Fruit fly (Drosophila melanogaster): ENCODE results near the gene CG7655.

Gene CG7655

DNA sequence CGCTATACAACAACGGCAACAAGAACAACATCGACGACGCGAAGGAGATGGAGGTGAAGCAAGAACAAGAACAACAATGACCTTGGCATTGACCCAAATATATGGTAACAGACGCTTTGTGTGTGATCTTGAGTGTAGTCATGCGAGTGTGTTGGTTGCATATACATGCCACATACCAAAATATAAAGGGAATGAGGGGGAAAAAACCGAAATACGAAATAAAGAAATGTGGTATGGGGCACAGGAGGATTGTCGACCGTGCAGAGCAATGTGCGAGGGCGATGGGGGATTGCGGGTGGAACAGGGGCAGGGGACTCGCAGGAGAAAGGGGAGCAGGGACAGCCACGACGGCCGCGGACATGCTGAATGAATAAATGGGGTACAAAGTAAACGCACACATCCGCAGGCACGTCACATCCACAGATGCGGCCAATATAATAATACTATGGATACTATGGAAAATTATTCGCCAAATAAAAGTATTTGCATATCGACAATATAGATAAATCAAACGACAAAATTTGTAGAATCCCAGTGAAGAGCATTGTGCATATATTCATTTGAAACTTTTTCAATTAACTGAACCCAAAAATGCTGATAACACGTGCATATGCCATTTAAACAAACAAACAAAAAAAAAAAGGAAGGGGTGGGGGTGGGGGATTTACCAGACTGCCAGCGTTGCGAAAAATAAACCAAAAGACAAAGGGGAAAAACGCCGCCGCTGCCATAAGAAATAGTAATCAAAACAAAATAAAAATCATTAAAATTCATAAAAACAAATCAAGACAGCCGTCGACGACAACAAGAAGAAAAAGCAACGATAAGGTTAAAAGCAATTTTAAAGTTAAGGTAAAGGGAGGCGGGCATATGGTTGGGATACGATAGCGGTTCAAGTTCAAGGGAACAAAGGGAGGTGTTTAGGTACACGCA, 23.7 kb downstream of the CG7655 start:
- TF ChIP-seq Crg-1 (GFP tag; optimal IDR thresholded peaks at IDR 0.05) = no peak
- peak; percentile 53 for TF ChIP-seq Mnt (GFP tag; optimal IDR thresholded peaks at IDR 0.05)
- peak; percentile 11 for TF ChIP-seq pad (GFP tag; optimal IDR thresholded peaks at IDR 0.05)
- TF ChIP-seq tj (GFP tag; optimal IDR thresholded peaks at IDR 0.05) = peak; percentile 98

DNA sequence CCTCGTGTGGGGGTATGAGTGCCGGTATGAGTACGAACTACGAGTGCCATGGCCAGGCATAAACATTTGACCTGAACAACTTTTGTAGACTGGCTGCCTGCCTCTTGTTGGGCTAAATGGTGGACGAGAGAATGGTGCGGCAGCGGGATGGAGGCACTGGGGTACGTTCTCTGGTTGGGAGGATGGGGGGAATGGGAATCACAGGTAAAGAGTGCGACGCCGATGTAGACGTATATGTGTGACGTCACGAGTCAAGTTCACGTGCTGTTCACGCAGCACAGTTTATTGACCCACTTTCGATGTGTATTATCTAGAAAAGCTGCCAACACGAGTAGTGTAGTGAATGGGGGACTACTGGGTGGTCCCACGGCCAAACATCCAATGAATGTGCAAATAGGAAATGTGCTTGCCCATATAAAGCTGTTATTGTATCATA, 24.5 kb downstream of the CG7655 start:
- TF ChIP-seq CG5204 (GFP tag; optimal IDR thresholded peaks at IDR 0.05) = no peak
- TF ChIP-seq cic (GFP tag; optimal IDR thresholded peaks at IDR 0.05) = peak; percentile 64

DNA sequence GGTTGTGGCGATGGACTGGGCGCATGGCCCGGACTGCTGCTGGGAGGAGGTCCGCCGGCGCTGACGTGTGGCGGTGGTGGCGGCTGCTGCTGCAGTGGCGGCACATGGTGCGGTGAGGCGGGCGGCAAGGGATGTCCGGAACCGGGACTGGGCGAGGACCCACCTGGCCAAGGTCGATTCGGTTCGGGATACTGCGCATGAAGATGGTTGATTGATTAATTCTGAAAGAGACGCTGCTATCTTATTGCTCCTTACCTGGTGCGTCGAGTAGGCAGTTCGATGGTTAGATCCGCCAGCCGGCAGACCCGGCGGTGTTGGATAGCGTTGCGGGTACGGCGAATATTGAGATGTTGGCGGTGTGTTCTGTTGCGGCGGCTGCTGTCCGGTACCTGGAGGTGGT, 25.3 kb downstream of the CG7655 start:
- no peak for TF ChIP-seq ovo (GFP tag; optimal IDR thresholded peaks at IDR 0.05)
- TF ChIP-seq kay (GFP tag; ENCODE audit: borderline replicate concordance) = no peak
- no peak for TF ChIP-seq Clk (GFP tag; optimal IDR thresholded peaks at IDR 0.05)
- TF ChIP-seq Crg-1 (GFP tag; optimal IDR thresholded peaks at IDR 0.05) = no peak
- TF ChIP-seq tj (GFP tag; optimal IDR thresholded peaks at IDR 0.05) = no peak
- TF ChIP-seq pad (GFP tag; optimal IDR thresholded peaks at IDR 0.05) = no peak

DNA sequence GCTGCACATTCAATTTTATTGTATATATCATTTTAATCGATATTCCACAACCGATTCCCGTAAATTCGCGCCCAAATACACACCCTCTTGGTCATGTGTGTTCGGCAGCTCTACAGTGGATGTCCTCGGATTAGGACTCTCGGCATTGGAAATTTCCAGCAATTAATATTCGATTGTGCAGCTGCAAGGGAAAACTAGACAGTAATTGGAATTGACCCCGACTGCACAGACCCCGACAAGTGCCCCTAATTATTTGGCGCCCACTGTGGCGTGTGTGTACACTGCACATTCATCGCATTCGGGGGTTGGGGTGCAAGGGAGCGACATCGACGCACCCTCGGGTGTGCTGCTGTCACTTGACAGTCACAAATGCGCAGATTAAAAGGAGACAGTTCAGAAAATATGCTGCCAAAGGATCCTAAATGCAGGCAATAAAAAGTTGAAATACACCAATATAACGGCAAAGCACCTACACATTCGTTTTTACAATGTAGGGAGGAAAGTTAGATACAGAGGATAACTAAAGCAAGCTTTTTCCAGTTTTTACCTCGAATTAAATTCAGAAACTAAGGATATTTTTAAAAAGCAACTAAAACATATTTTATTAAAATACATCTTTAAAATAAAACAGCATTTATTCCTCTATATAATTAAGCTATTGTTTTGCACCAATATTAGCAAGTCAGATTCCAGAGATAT, 26.5 kb downstream of the CG7655 start:
- no peak for TF ChIP-seq CG7045 (GFP tag; optimal IDR thresholded peaks at IDR 0.05)
- no peak for TF ChIP-seq Clk (GFP tag; optimal IDR thresholded peaks at IDR 0.05)
- TF ChIP-seq cnc (optimal IDR thresholded peaks at IDR 0.05) = no peak
- no peak for TF ChIP-seq CG12768 (GFP tag; optimal IDR thresholded peaks at IDR 0.05)
- no peak for TF ChIP-seq tj (GFP tag; optimal IDR thresholded peaks at IDR 0.05)
- TF ChIP-seq toe (GFP tag; optimal IDR thresholded peaks at IDR 0.05) = no peak
- no peak for TF ChIP-seq ovo (GFP tag; optimal IDR thresholded peaks at IDR 0.05)
- TF ChIP-seq CG11617 (GFP tag; optimal IDR thresholded peaks at IDR 0.05) = no peak
- no peak for TF ChIP-seq pad (GFP tag; optimal IDR thresholded peaks at IDR 0.05)
- no peak for TF ChIP-seq CG14711 (tag; optimal IDR thresholded peaks at IDR 0.05)
- no peak for TF ChIP-seq CG33017 (tag; optimal IDR thresholded peaks at IDR 0.05)
- no peak for TF ChIP-seq CG7101 (tag; optimal IDR thresholded peaks at IDR 0.05)
- TF ChIP-seq bab1 (GFP tag; optimal IDR thresholded peaks at IDR 0.05) = no peak
- no peak for TF ChIP-seq cic (GFP tag; optimal IDR thresholded peaks at IDR 0.05)

DNA sequence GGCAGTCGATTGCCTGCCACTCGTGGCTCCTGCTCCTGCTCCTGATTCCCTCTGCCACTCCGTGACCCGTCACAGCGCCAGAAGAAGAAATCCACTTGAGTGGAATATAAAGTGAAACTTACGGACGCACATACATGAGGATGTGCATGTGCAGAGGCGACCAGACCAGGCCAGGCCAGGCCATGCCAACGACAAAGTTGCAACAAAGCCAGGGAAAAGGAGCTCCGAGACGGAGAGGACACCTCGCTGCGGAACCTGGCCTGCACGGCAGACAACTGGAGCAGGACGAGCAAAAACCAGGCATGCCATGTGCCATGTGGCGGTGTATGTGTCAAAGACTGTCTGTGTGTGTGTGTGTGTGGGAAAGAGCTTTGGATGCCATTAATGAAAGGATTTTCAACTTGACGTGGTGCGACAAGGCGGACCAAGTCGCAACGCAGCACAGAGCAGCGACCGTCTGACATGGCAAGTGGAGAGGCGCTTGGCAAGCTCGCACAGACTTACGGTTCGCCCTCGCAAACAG, 27.2 kb downstream of the CG7655 start:
- TF ChIP-seq CG7101 (tag; optimal IDR thresholded peaks at IDR 0.05) = no peak
- no peak for TF ChIP-seq Mnt (GFP tag; optimal IDR thresholded peaks at IDR 0.05)
- no peak for TF ChIP-seq CG33017 (tag; optimal IDR thresholded peaks at IDR 0.05)
- no peak for TF ChIP-seq CG14711 (tag; optimal IDR thresholded peaks at IDR 0.05)
- TF ChIP-seq Hr96 (GFP tag; optimal IDR thresholded peaks at IDR 0.05) = no peak
- TF ChIP-seq tj (GFP tag; optimal IDR thresholded peaks at IDR 0.05) = no peak
- no peak for TF ChIP-seq CG7045 (GFP tag; optimal IDR thresholded peaks at IDR 0.05)
- TF ChIP-seq cnc (optimal IDR thresholded peaks at IDR 0.05) = no peak
- TF ChIP-seq CG11617 (GFP tag; optimal IDR thresholded peaks at IDR 0.05) = no peak

DNA sequence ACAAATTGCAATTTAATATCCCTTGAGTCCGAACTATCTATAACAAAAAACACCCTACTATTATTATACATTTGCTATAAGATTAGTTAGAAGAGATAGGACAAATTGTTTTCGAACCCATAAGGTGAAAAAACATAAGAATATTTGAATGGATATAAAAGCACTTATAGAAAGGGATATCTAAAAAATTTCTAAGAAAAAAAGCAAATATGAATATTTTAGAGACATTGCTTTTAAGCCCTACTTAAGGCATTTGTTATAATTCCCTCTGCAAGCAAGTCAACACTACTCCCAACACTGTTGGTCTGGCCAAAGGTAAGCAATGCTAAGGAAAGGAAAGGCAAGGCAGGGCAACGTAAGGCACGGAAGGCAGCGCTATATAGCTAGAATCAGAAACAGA, 27.9 kb downstream of the CG7655 start:
- TF ChIP-seq pad (GFP tag; optimal IDR thresholded peaks at IDR 0.05) (no peak), kay (GFP tag; ENCODE audit: borderline replicate concordance) (no peak)

DNA sequence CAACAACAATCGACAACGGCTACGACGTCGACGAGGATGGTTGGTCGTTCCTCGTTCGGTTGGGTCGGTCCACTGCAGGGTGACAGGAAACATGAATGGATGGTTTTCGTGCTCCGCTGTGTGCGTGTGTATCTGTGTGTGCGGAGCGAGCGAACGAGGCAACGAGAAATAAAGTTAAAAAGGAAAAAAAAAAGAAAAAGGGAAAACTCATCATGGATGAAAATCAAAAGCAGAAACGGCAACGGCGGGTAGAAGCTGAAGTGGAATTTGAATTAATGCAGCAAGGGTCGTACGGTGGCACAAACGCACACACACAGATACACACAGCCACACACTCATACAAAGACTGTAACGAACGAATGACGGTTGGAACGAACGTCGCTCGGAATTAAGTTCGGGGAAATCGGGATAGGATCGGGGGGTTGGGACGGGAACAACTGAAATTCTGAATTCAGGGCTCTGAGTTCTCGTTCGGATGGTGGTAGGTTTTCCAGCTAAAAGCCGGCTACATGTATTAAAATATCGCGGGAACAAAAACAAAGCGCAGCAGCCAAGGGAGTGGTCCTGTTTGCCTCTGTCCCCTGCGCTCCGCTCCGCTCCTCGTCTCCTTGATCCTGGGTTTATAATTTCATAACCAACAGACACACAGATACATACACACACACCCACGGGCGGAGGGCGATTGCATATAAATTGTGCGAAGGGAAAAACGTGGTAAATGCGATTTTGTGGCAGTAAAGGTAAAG, 28.6 kb downstream of the CG7655 start:
- TF ChIP-seq CG12768 (GFP tag; optimal IDR thresholded peaks at IDR 0.05) = no peak
- no peak for TF ChIP-seq cnc (optimal IDR thresholded peaks at IDR 0.05)
- no peak for TF ChIP-seq cic (GFP tag; optimal IDR thresholded peaks at IDR 0.05)
- TF ChIP-seq CG5204 (GFP tag; optimal IDR thresholded peaks at IDR 0.05) = no peak
- no peak for TF ChIP-seq kay (GFP tag; ENCODE audit: borderline replicate concordance)
- no peak for TF ChIP-seq CG7045 (GFP tag; optimal IDR thresholded peaks at IDR 0.05)
- no peak for TF ChIP-seq toe (GFP tag; optimal IDR thresholded peaks at IDR 0.05)
- no peak for TF ChIP-seq CG11617 (GFP tag; optimal IDR thresholded peaks at IDR 0.05)
- TF ChIP-seq CG1620 (GFP tag; optimal IDR thresholded peaks at IDR 0.05) = no peak
- TF ChIP-seq CG7101 (tag; optimal IDR thresholded peaks at IDR 0.05) = no peak
- TF ChIP-seq pad (GFP tag; optimal IDR thresholded peaks at IDR 0.05) = no peak
- TF ChIP-seq Crg-1 (GFP tag; optimal IDR thresholded peaks at IDR 0.05) = no peak
- no peak for TF ChIP-seq ovo (GFP tag; optimal IDR thresholded peaks at IDR 0.05)
- TF ChIP-seq Mnt (GFP tag; optimal IDR thresholded peaks at IDR 0.05) = no peak

Measured in whole organism, adult.